Worm (Caenorhabditis elegans): Measurements from ENCODE around the gene ZK616.61.

The ZK616.61 gene

DNA sequence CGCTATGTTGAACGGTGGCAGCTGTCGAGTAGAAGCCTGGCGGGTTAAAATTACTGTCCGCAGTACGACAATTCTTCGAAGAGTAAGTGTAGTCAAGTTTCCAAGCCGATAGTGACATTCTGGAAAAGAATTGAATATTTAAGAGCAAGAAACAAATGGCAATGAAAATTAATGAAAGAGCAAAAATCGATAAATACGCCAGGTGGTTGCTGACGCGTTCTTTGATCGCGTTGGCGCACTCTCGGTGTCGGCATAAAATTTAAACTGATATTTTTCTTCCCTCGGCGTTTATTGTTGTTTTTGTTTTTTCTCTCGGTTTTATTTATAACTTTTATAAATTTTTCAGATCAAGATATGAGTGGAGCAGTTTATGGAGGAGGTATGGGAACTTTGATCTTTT, 10.8 kb upstream of the ZK616.61 start, which contains the start of the genes perm-3 and swsn-6:
TSS of gene perm-3 (minus strand) at position 118 of the 400 bp plus-strand sequence.
TSS of gene swsn-6 (plus strand) at position 347 of the 400 bp plus-strand sequence.
- TF ChIP-seq vab-7 (GFP tag; IDR thresholded peaks at IDR 0.05): no peak
- TF ChIP-seq mdl-1 (tag; optimal IDR thresholded peaks at IDR 0.05): no peak
- peak; percentile 19 for TF ChIP-seq nhr-11 (tag; optimal IDR thresholded peaks at IDR 0.05)
- no peak for TF ChIP-seq ceh-62 (tag; optimal IDR thresholded peaks at IDR 0.05)
- peak; percentile 84 for TF ChIP-seq lin-38 (GFP tag; IDR thresholded peaks at IDR 0.05)
- TF ChIP-seq ceh-44 (GFP tag; IDR thresholded peaks at IDR 0.05): no peak
- peak; percentile 24 to 89 for TF ChIP-seq lsy-2 (tag; optimal IDR thresholded peaks at IDR 0.05)
- TF ChIP-seq ceh-20 (GFP tag; IDR thresholded peaks at IDR 0.05): no peak
- TF ChIP-seq Y48G9A.11 (GFP tag; IDR thresholded peaks at IDR 0.05): no peak
- TF ChIP-seq arid-1 (GFP tag; conservative IDR thresholded peaks at IDR 0.05): no peak
- TF ChIP-seq skn-1 (tag; optimal IDR thresholded peaks at IDR 0.05): no peak
- peak; percentile 86 for TF ChIP-seq dpl-1 (GFP tag; optimal IDR thresholded peaks at IDR 0.05)
- TF ChIP-seq ztf-11 (tag; optimal IDR thresholded peaks at IDR 0.05): no peak
- peak; percentile 52 for TF ChIP-seq duxl-1 (tag; optimal IDR thresholded peaks at IDR 0.05; ENCODE audit: poor library complexity)
- TF ChIP-seq ztf-7 (tag; optimal IDR thresholded peaks at IDR 0.05): peak; percentile 64
- TF ChIP-seq lin-29 (GFP tag; IDR thresholded peaks at IDR 0.05): no peak
- TF ChIP-seq unc-62 (GFP tag; optimal IDR thresholded peaks at IDR 0.05 in 1 of 2): no peak
- no peak for TF ChIP-seq unc-62 (tag; optimal IDR thresholded peaks at IDR 0.05)
- 0 out of 2 replicates have a peak, but pooled peaks have one; percentile 45 for TF ChIP-seq php-3 (GFP tag; IDR thresholded peaks at IDR 0.05)
- TF ChIP-seq daf-12 (tag; optimal IDR thresholded peaks at IDR 0.05): no peak
- no peak for TF ChIP-seq nhr-237 (tag; optimal IDR thresholded peaks at IDR 0.05)
- no peak for TF ChIP-seq egl-43 (GFP tag; IDR thresholded peaks at IDR 0.05)
- no peak for TF ChIP-seq fos-1 (tag; optimal IDR thresholded peaks at IDR 0.05)
- TF ChIP-seq snpc-4 (tag; optimal IDR thresholded peaks at IDR 0.05): no peak
- no peak for TF ChIP-seq lir-3 (tag; optimal IDR thresholded peaks at IDR 0.05)
- TF ChIP-seq hmg-1.1 (GFP tag; IDR thresholded peaks at IDR 0.05): peak; percentile 68
- no peak for TF ChIP-seq hif-1 (tag; optimal IDR thresholded peaks at IDR 0.05)
- no peak for TF ChIP-seq Y5F2A.4 (GFP tag; optimal IDR thresholded peaks at IDR 0.05)
- no peak for TF ChIP-seq nhr-25 (tag; optimal IDR thresholded peaks at IDR 0.05; ENCODE audit: borderline replicate concordance, insufficient read depth)
- no peak for TF ChIP-seq aly-2 (tag; optimal IDR thresholded peaks at IDR 0.05)
- no peak for TF ChIP-seq jun-1 (tag; optimal IDR thresholded peaks at IDR 0.05)
- TF ChIP-seq tag-97 (GFP tag; IDR thresholded peaks at IDR 0.05): no peak
- TF ChIP-seq lin-1 (GFP tag; IDR thresholded peaks at IDR 0.05): no peak
- TF ChIP-seq snpc-1.2 (GFP tag; IDR thresholded peaks at IDR 0.05): peak; percentile 82
- no peak for TF ChIP-seq unc-39 (tag; optimal IDR thresholded peaks at IDR 0.05)
- TF ChIP-seq set-16 (GFP tag; IDR thresholded peaks at IDR 0.05): no peak
- no peak for TF ChIP-seq F44E2.7 (GFP tag; IDR thresholded peaks at IDR 0.05)
- no peak for TF ChIP-seq ces-1 (GFP tag; optimal IDR thresholded peaks at IDR 0.05)
- TF ChIP-seq ZK546.5 (tag; optimal IDR thresholded peaks at IDR 0.05): no peak
- TF ChIP-seq zag-1 (tag; optimal IDR thresholded peaks at IDR 0.05): no peak
- TF ChIP-seq nhr-42 (GFP tag; IDR thresholded peaks at IDR 0.05): no peak
- peak; percentile 78 for TF ChIP-seq mep-1 (tag; optimal IDR thresholded peaks at IDR 0.05)
- peak; percentile 62 for TF ChIP-seq dve-1 (tag; optimal IDR thresholded peaks at IDR 0.05; ENCODE audit: insufficient read depth)
- TF ChIP-seq mxl-2 (GFP tag; conservative IDR thresholded peaks at IDR 0.05): no peak
- 0 out of 2 replicates have a peak, but pooled peaks have one; percentile 54 for TF ChIP-seq zfp-3 (GFP tag; conservative IDR thresholded peaks at IDR 0.05)
- TF ChIP-seq nhr-28 (tag; optimal IDR thresholded peaks at IDR 0.05): peak; percentile 28
- peak; percentile 50; the same call in 1 of the 2 replicates for TF ChIP-seq pha-4 (GFP tag; IDR thresholded peaks at IDR 0.05)
- TF ChIP-seq pha-4 (tag; optimal IDR thresholded peaks at IDR 0.05): peak; percentile 50
- 0 out of 2 replicates have a peak, but pooled peaks have one; percentile 36 for TF ChIP-seq madf-9 (GFP tag; conservative IDR thresholded peaks at IDR 0.05)
- no peak for TF ChIP-seq attf-4 (tag; optimal IDR thresholded peaks at IDR 0.05)
- no peak for TF ChIP-seq tra-1 (GFP tag; IDR thresholded peaks at IDR 0.05)
- TF ChIP-seq Y75B8A.6 (GFP tag; IDR thresholded peaks at IDR 0.05): no peak
